Worm (Caenorhabditis elegans) whole organism, L1 larva: ENCODE data around the gene srd-66.

Source experiments
- C16A3.4 ChIP-seq: fragments of 150-350 bp; optimal IDR thresholded peaks from 2 replicates; lab custom pipeline; 2014; ENCODE audit warnings: missing biosample characterization, missing genetic modification characterization
- C34B4.2 ChIP-seq: sonication (generic microtip); optimal IDR thresholded peaks from 2 replicates; lab custom pipeline; 2017; ENCODE audit warnings: mild to moderate bottlenecking, missing genetic modification characterization, missing compliant biosample characterization
- F16B12.6 ChIP-seq: fragments of 150-350 bp; optimal IDR thresholded peaks from 2 replicates; lab custom pipeline; 2014; ENCODE audit warnings: missing biosample characterization, missing genetic modification characterization
- alr-1 ChIP-seq: fragments of 200-800 bp; sonication (Bioruptor generic); optimal IDR thresholded peaks from 2 replicates; lab custom pipeline; 2018; ENCODE audit warnings: borderline replicate concordance, mild to moderate bottlenecking, missing genetic modification characterization, missing compliant biosample characterization
- aly-2 ChIP-seq: fragments of 150-350 bp; optimal IDR thresholded peaks from 2 replicates; lab custom pipeline; 2014; ENCODE audit warnings: missing biosample characterization, missing genetic modification characterization
- ceh-88 ChIP-seq: fragments of 200-800 bp; sonication (Bioruptor generic); IDR thresholded peaks from 2 replicates; pipeline ENCODE4 v1.3.6; 2022; ENCODE audit warnings: missing genetic modification characterization, missing compliant biosample characterization
- ceh-90 ChIP-seq: sonication (generic microtip); optimal IDR thresholded peaks from 2 replicates; lab custom pipeline; 2016; ENCODE audit warnings: missing genetic modification characterization, missing compliant biosample characterization
- dpl-1 ChIP-seq, 3 experiments: fragments of 150-350 bp in 2 of 3; sonication (generic microtip) in 1 of 3; optimal IDR thresholded peaks; 2 replicates each; lab custom pipeline; 2014 to 2017; ENCODE audit warnings: missing biosample characterization in 3 of 3, missing genetic modification characterization in 3 of 3, missing genetic modification reagents in 3 of 3
- efl-1 ChIP-seq, 4 experiments: fragments of 150-350 bp; optimal IDR thresholded peaks in 3 of 4; peaks in 1 of 4; 1 replicate in 1 of 4; 2 replicates in 3 of 4; lab custom pipeline; 2014; ENCODE audit warnings: missing biosample characterization in 2 of 4, missing genetic modification characterization in 2 of 4, missing genetic modification reagents in 2 of 4
- efl-3 ChIP-seq: fragments of 200-800 bp; sonication (Bioruptor generic); optimal IDR thresholded peaks from 2 replicates; lab custom pipeline; 2018; ENCODE audit warnings: mild to moderate bottlenecking, missing genetic modification characterization, missing compliant biosample characterization
- egl-13 ChIP-seq: sonication (generic microtip); optimal IDR thresholded peaks from 2 replicates; lab custom pipeline; 2016; ENCODE audit warnings: missing genotype, missing genetic modification reagents, missing genetic modification characterization, missing compliant biosample characterization
- elt-2 ChIP-seq: sonication (generic microtip); optimal IDR thresholded peaks from 2 replicates; lab custom pipeline; 2016; ENCODE audit warnings: missing genetic modification characterization, mild to moderate bottlenecking, inconsistent platforms, missing compliant biosample characterization, missing genetic modification reagents
- fkh-4 ChIP-seq: sonication (generic microtip); optimal IDR thresholded peaks from 2 replicates; lab custom pipeline; 2016; ENCODE audit warnings: missing compliant biosample characterization, missing genetic modification characterization, borderline replicate concordance
- fkh-8 ChIP-seq: sonication (generic microtip); optimal IDR thresholded peaks from 2 replicates; lab custom pipeline; 2016; ENCODE audit warnings: mild to moderate bottlenecking, missing genetic modification characterization, missing compliant biosample characterization
- grh-1 ChIP-seq: fragments of 200-800 bp; sonication (Bioruptor generic); IDR thresholded peaks from 2 replicates; pipeline ENCODE4 v1.3.6; 2022; ENCODE audit warnings: missing genetic modification reagents, missing genetic modification characterization, missing compliant biosample characterization
- hlh-4 ChIP-seq: sonication (generic microtip); optimal IDR thresholded peaks from 2 replicates; lab custom pipeline; 2016; ENCODE audit warnings: mild to moderate bottlenecking, missing genetic modification characterization, missing compliant biosample characterization
- irx-1 ChIP-seq: sonication (generic microtip); optimal IDR thresholded peaks from 2 replicates; lab custom pipeline; 2016; ENCODE audit warnings: missing genetic modification characterization, missing compliant biosample characterization
- lin-14 ChIP-seq: fragments of 200-800 bp; sonication (Bioruptor generic); optimal IDR thresholded peaks from 2 replicates; lab custom pipeline; 2018; ENCODE audit warnings: mild to moderate bottlenecking, missing genetic modification characterization, moderate library complexity, missing compliant biosample characterization
- lin-15B ChIP-seq: fragments of 150-350 bp; sonication (generic microtip); optimal IDR thresholded peaks from 3 replicates; lab custom pipeline; 2014; ENCODE audit warnings: missing biosample characterization, missing genetic modification characterization
- mef-2 ChIP-seq: fragments of 150-350 bp; optimal IDR thresholded peaks from 2 replicates; lab custom pipeline; 2014; ENCODE audit warnings: missing biosample characterization, missing genetic modification characterization
- nhr-11 ChIP-seq: fragments of 150-350 bp; optimal IDR thresholded peaks from 2 replicates; lab custom pipeline; 2014; ENCODE audit warnings: missing biosample characterization, missing genetic modification characterization
- nhr-19 ChIP-seq: fragments of 200-800 bp; sonication (Bioruptor generic); conservative IDR thresholded peaks from 2 replicates; pipeline ENCODE4 v1.3.6; 2022; ENCODE audit warnings: missing genetic modification characterization, missing compliant biosample characterization
- nhr-237 ChIP-seq: fragments of 150-350 bp; optimal IDR thresholded peaks from 2 replicates; lab custom pipeline; 2014; ENCODE audit warnings: missing biosample characterization, missing genetic modification characterization
- nhr-47 ChIP-seq: sonication (generic microtip); optimal IDR thresholded peaks from 2 replicates; lab custom pipeline; 2016; ENCODE audit warnings: mild to moderate bottlenecking, missing genetic modification characterization, moderate library complexity, missing compliant biosample characterization
- nhr-76 ChIP-seq: sonication (generic microtip); optimal IDR thresholded peaks from 2 replicates; lab custom pipeline; 2017; ENCODE audit warnings: missing biosample characterization, missing genetic modification characterization
- nhr-77 ChIP-seq: fragments of 150-350 bp; optimal IDR thresholded peaks from 2 replicates; lab custom pipeline; 2014; ENCODE audit warnings: missing biosample characterization, missing genetic modification characterization
- nhr-84 ChIP-seq: sonication (generic microtip); optimal IDR thresholded peaks from 2 replicates; lab custom pipeline; 2017; ENCODE audit warnings: missing biosample characterization, missing genetic modification characterization
- nhr-85 ChIP-seq: sonication (generic microtip); peaks from one replicate; lab custom pipeline; 2016; ENCODE audit warnings: missing genetic modification characterization, inconsistent platforms, missing compliant biosample characterization
- nhr-90 ChIP-seq: sonication (generic microtip); optimal IDR thresholded peaks from 2 replicates; lab custom pipeline; 2016; ENCODE audit warnings: mild to moderate bottlenecking, missing genetic modification characterization, missing compliant biosample characterization; ENCODE audit not compliant: poor library complexity
- pag-3 ChIP-seq: sonication (generic microtip); optimal IDR thresholded peaks from 2 replicates; lab custom pipeline; 2017; ENCODE audit warnings: missing genetic modification characterization, mild to moderate bottlenecking, missing compliant biosample characterization, antibody characterized with exemption, borderline replicate concordance; ENCODE audit not compliant: insufficient read depth
- pax-3 ChIP-seq: fragments of 200-800 bp; sonication (Bioruptor generic); optimal IDR thresholded peaks from 2 replicates; lab custom pipeline; 2018; ENCODE audit warnings: mild to moderate bottlenecking, missing genetic modification characterization, moderate library complexity, missing compliant biosample characterization
- sptf-1 ChIP-seq: fragments of 150-350 bp; optimal IDR thresholded peaks from 2 replicates; lab custom pipeline; 2014; ENCODE audit warnings: missing biosample characterization, missing genetic modification characterization
- sup-37 ChIP-seq: fragments of 200-800 bp; sonication (Bioruptor generic); optimal IDR thresholded peaks from 2 replicates; lab custom pipeline; 2018; ENCODE audit warnings: mild to moderate bottlenecking, missing genetic modification characterization, missing compliant biosample characterization
- tbx-2 ChIP-seq: sonication (generic microtip); optimal IDR thresholded peaks from 2 replicates; lab custom pipeline; 2016; ENCODE audit warnings: missing genetic modification characterization, missing compliant biosample characterization
- unc-62 ChIP-seq: fragments of 150-350 bp; optimal IDR thresholded peaks from 2 replicates; lab custom pipeline; 2014; ENCODE audit warnings: missing biosample characterization, missing genetic modification reagents, missing genetic modification characterization
- unc-86 ChIP-seq: sonication (generic microtip); optimal IDR thresholded peaks from 2 replicates; lab custom pipeline; 2016; ENCODE audit warnings: missing genetic modification characterization, missing compliant biosample characterization
- zag-1 ChIP-seq: fragments of 150-350 bp; optimal IDR thresholded peaks from 2 replicates; lab custom pipeline; 2014; ENCODE audit warnings: missing biosample characterization, missing genetic modification characterization
- ztf-4 ChIP-seq: fragments of 150-350 bp; optimal IDR thresholded peaks from 2 replicates; lab custom pipeline; 2014; ENCODE audit warnings: missing biosample characterization, missing genetic modification characterization

The srd-66 gene

DNA sequence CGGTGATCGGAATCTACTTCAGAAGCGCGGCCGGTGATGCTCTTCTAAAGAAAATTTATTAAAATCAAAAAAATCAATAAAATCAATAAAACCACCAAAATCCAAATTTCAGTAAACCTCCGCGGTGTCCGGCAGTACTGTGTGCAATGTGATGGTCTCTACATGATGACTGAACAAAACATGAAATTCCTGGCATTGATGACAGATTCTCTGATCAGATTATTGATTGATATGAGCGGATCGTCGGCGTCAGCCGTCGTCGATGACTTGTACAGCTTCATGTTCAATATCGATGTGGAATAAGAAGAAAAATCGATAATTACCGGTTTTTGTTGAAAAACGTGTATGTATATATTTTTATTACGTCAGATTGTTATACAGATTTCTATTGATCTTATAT is 26.4 kb upstream of the srd-66 start:
- TF ChIP-seq efl-1 (optimal IDR thresholded peaks at IDR 0.05; lab: Kevin White, UChicago): no peak
- TF ChIP-seq efl-1 (GFP tag; optimal IDR thresholded peaks at IDR 0.05 in 1 of 2; lab: Kevin White, UChicago): peak in 1 of 2 experiments; percentile 72
- no peak for TF ChIP-seq fkh-4 (tag; lab: Kevin White, UChicago)
- TF ChIP-seq grh-1: no peak

ce11 chrIII:2008334-2008733 is 25.9 kb upstream of the srd-66 start:
- TF ChIP-seq C16A3.4 (tag; lab: Kevin White, UChicago): no peak
- no peak for TF ChIP-seq lin-14
- no peak for TF ChIP-seq nhr-237 (tag; lab: Kevin White, UChicago)
- TF ChIP-seq zag-1 (tag; lab: Kevin White, UChicago): no peak
- no peak for TF ChIP-seq sup-37
- no peak for TF ChIP-seq ceh-90 (tag; lab: Kevin White, UChicago)
- no peak for TF ChIP-seq irx-1

DNA sequence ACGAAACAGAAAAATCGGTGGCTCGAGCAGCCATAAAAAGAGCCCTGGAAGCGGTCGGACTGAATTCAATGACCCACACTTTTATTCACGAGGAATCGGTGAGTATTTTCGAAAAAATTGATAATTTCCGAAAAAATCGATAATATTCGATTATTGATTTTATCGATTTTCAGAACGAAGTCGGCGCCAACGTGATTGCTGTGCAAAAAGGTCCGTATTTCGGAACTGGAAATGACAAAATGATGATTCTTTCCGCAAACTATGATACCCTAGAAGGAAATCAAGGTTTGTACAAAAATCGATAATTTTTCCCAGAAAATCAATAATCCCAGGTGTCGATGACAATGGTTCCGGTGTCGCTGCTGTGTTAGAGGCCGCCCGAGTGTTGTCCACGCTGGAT is 24.5 kb upstream of the srd-66 start:
- TF ChIP-seq mef-2 (tag; lab: Kevin White, UChicago) (no peak), pag-3 (tag; lab: Kevin White, UChicago) (no peak), C34B4.2 (tag; lab: Kevin White, UChicago) (no peak), egl-13 (no peak), unc-62 (GFP tag; lab: Kevin White, UChicago) (no peak), dpl-1 (GFP tag; optimal IDR thresholded peaks at IDR 0.05; lab: Kevin White, UChicago) (no peak), fkh-4 (tag; lab: Kevin White, UChicago) (no peak), fkh-8 (tag; lab: Kevin White, UChicago) (no peak), nhr-85 (tag; lab: Kevin White, UChicago) (no peak), tbx-2 (no peak), nhr-84 (tag; lab: Kevin White, UChicago) (no peak), sup-37 (no peak), ceh-88 (GFP tag; lab: Robert Waterston, UW) (no peak), lin-15B (no peak), hlh-4 (tag; lab: Kevin White, UChicago) (no peak), nhr-47 (no peak), elt-2 (tag; lab: Kevin White, UChicago) (no peak), efl-3 (GFP tag; lab: Kevin White, UChicago) (no peak), pax-3 (no peak), ceh-90 (tag; lab: Kevin White, UChicago) (no peak)
- TF ChIP-seq, all 84 proteins: peak for 0

DNA sequence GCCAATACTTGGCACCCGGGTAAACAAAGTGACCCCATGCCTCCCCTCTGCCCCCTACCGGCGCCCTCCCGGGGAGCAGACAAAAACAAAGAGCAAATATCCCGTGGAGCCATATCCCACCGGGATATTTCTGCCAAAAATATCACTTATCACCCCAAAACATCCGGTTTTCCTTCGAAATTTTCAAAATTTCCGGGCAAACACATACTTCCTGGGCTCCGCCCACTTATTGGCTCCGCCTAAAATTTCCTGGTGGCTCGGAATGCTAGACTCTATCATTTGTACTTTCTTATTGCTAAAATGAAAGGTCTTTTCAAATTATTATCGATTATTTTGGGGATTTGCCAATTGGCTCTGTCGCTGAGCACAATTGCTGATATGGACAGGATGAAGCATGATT is 23.3 kb upstream of the srd-66 start, which contains the start of gene Y39A3B.1:
Y39A3B.1 (plus strand) TSS at position 301 of the 400 bp plus-strand sequence.
- TF ChIP-seq efl-3 (GFP tag; lab: Kevin White, UChicago): no peak
- TF ChIP-seq nhr-84 (tag; lab: Kevin White, UChicago): no peak
- TF ChIP-seq nhr-77: no peak
- no peak for TF ChIP-seq aly-2 (tag; lab: Kevin White, UChicago)
- no peak for TF ChIP-seq irx-1
- no peak for TF ChIP-seq nhr-11 (tag; lab: Kevin White, UChicago)
- no peak for TF ChIP-seq grh-1
- no peak for TF ChIP-seq ceh-90 (tag; lab: Kevin White, UChicago)
- no peak for TF ChIP-seq unc-86 (tag; lab: Kevin White, UChicago)
- TF ChIP-seq efl-1 (optimal IDR thresholded peaks at IDR 0.05; lab: Kevin White, UChicago): no peak
- no peak for TF ChIP-seq efl-1 (GFP tag; optimal IDR thresholded peaks at IDR 0.05 in 1 of 2; lab: Kevin White, UChicago)
- TF ChIP-seq ztf-4 (tag; lab: Kevin White, UChicago): no peak
- TF ChIP-seq tbx-2: no peak
- no peak for TF ChIP-seq elt-2 (tag; lab: Kevin White, UChicago)

- TF ChIP-seq alr-1: no peak
- TF ChIP-seq nhr-77: no peak
- no peak for TF ChIP-seq nhr-76 (tag; lab: Kevin White, UChicago)
- TF ChIP-seq sptf-1 (tag; lab: Kevin White, UChicago): no peak
- TF ChIP-seq nhr-90 (tag; lab: Kevin White, UChicago): no peak
- TF ChIP-seq nhr-11 (tag; lab: Kevin White, UChicago): no peak
- TF ChIP-seq efl-3 (GFP tag; lab: Kevin White, UChicago): no peak
- no peak for TF ChIP-seq dpl-1 (GFP tag; optimal IDR thresholded peaks at IDR 0.05; lab: Kevin White, UChicago)
- no peak for TF ChIP-seq sup-37
- TF ChIP-seq C34B4.2 (tag; lab: Kevin White, UChicago): no peak
- TF ChIP-seq mef-2 (tag; lab: Kevin White, UChicago): no peak
- TF ChIP-seq F16B12.6 (tag; lab: Kevin White, UChicago): no peak
- no peak for TF ChIP-seq nhr-19 (GFP tag; lab: Robert Waterston, UW)
- no peak for TF ChIP-seq pag-3 (tag; lab: Kevin White, UChicago)
Observed at ce11 chrIII:2001210-2001609, 18.8 kb upstream of the srd-66 start.
